Fruit fly (Drosophila melanogaster) whole organism, embryonic: Measurements from ENCODE around the gene CG15403.

Experiments
- Asciz ChIP-seq: fragments of 200-800 bp; sonication (Bioruptor generic); optimal IDR thresholded peaks from 2 replicates; lab custom pipeline; 2017; ENCODE audit warnings: missing biosample characterization, mild to moderate bottlenecking, missing genetic modification characterization, missing genetic modification reagents
- BtbVII ChIP-seq: fragments of 200-800 bp; sonication (Bioruptor generic); optimal IDR thresholded peaks from 3 replicates; lab custom pipeline; 2017; ENCODE audit warnings: missing biosample characterization, mild to moderate bottlenecking, missing genetic modification characterization
- CG10274 ChIP-seq: fragments of 200-800 bp; sonication (Bioruptor generic); optimal IDR thresholded peaks from 3 replicates; lab custom pipeline; 2017; ENCODE audit warnings: missing biosample characterization, mild to moderate bottlenecking, missing genetic modification characterization
- CG10462 ChIP-seq: fragments of 200-800 bp; sonication (Bioruptor generic); optimal IDR thresholded peaks from 2 replicates; lab custom pipeline; 2016; ENCODE audit warnings: missing biosample characterization, missing genetic modification characterization
- CG14441 ChIP-seq: fragments of 200-800 bp; sonication (Bioruptor generic); IDR thresholded peaks from 2 replicates; pipeline ENCODE4 v1.3.6; 2022; ENCODE audit warnings: missing biosample characterization, missing genetic modification characterization
- CG15269 ChIP-seq: fragments of 200-800 bp; sonication (Bioruptor generic); optimal IDR thresholded peaks from 2 replicates; lab custom pipeline; 2018; ENCODE audit warnings: missing biosample characterization, mild to moderate bottlenecking, missing genetic modification characterization, moderate library complexity
- CG16779 ChIP-seq: fragments of 200-800 bp; sonication (Bioruptor generic); IDR thresholded peaks from 2 replicates; pipeline ENCODE4 v1.3.6; 2022; ENCODE audit warnings: missing biosample characterization, missing genetic modification characterization
- CG16815 ChIP-seq: fragments of 200-800 bp; sonication (Bioruptor generic); optimal IDR thresholded peaks from 3 replicates; lab custom pipeline; 2017; ENCODE audit warnings: missing biosample characterization, mild to moderate bottlenecking, missing genetic modification characterization
- CG17361 ChIP-seq: fragments of 200-800 bp; sonication (Bioruptor generic); IDR thresholded peaks from 3 replicates; pipeline ENCODE4 v1.3.6; 2022; ENCODE audit warnings: missing biosample characterization, missing genetic modification characterization
- CG2712 ChIP-seq: fragments of 200-800 bp; optimal IDR thresholded peaks from 3 replicates; lab custom pipeline; 2019; ENCODE audit warnings: missing biosample characterization, mild to moderate bottlenecking, missing genetic modification characterization, moderate library complexity
- CG31388 ChIP-seq: fragments of 200-800 bp; sonication (Bioruptor generic); optimal IDR thresholded peaks from 2 replicates; lab custom pipeline; 2016; ENCODE audit warnings: missing biosample characterization, missing genetic modification characterization
- CG3281 ChIP-seq: fragments of 200-800 bp; sonication (Bioruptor generic); optimal IDR thresholded peaks from 3 replicates; lab custom pipeline; 2017; ENCODE audit warnings: missing biosample characterization, mild to moderate bottlenecking, missing genetic modification characterization
- CG4360 ChIP-seq: fragments of 200-800 bp; sonication (Bioruptor generic); IDR thresholded peaks from 2 replicates; pipeline ENCODE4 v1.3.6; 2022; ENCODE audit warnings: missing biosample characterization, missing genetic modification characterization
- CG4424 ChIP-seq: fragments of 200-800 bp; sonication (Bioruptor generic); optimal IDR thresholded peaks from 3 replicates; lab custom pipeline; 2016; ENCODE audit warnings: missing biosample characterization, missing genetic modification characterization
- CG8359 ChIP-seq: fragments of 200-800 bp; sonication (Bioruptor generic); optimal IDR thresholded peaks from 2 replicates; lab custom pipeline; 2017; ENCODE audit warnings: missing biosample characterization, mild to moderate bottlenecking, missing genetic modification characterization, borderline replicate concordance
- Dip3 ChIP-seq: fragments of 200-800 bp; sonication (Bioruptor generic); optimal IDR thresholded peaks from 3 replicates; lab custom pipeline; 2016; ENCODE audit warnings: missing biosample characterization, missing genetic modification characterization
- HmgZ ChIP-seq: fragments of 200-800 bp; sonication (Bioruptor generic); optimal IDR thresholded peaks from 2 replicates; lab custom pipeline; 2018; ENCODE audit warnings: missing biosample characterization, mild to moderate bottlenecking, missing genetic modification characterization
- Lim3 ChIP-seq: fragments of 200-800 bp; sonication (Bioruptor generic); IDR thresholded peaks from 2 replicates; pipeline ENCODE4 v1.3.6; 2022; ENCODE audit warnings: missing biosample characterization, missing genetic modification characterization
- Med ChIP-seq: fragments of 200-800 bp; sonication (Bioruptor generic); peaks from one replicate; lab custom pipeline; 2016; ENCODE audit warnings: missing biosample characterization, missing genetic modification characterization, mild to moderate bottlenecking, inconsistent platforms, moderate library complexity
- NfI ChIP-seq: fragments of 200-800 bp; sonication (Bioruptor generic); optimal IDR thresholded peaks from 3 replicates; lab custom pipeline; 2018; ENCODE audit warnings: missing biosample characterization, mild to moderate bottlenecking, missing genetic modification characterization, moderate library complexity
- Sin3A ChIP-seq: fragments of >200 bp; optimal IDR thresholded peaks from 2 replicates; lab custom pipeline; 2018
- Xbp1 ChIP-seq: fragments of 200-800 bp; sonication (Bioruptor generic); optimal IDR thresholded peaks from 3 replicates; lab custom pipeline; 2016; ENCODE audit warnings: missing biosample characterization, mild to moderate bottlenecking, missing genetic modification characterization
- Xrp1 ChIP-seq: fragments of 200-800 bp; sonication (Bioruptor generic); IDR thresholded peaks from 2 replicates; pipeline ENCODE4 v1.3.6; 2022; ENCODE audit warnings: missing biosample characterization, missing genetic modification characterization
- bcd ChIP-seq: fragments of 200-800 bp; sonication (Bioruptor generic); optimal IDR thresholded peaks from 2 replicates; lab custom pipeline; 2017; ENCODE audit warnings: missing biosample characterization, mild to moderate bottlenecking, missing genetic modification characterization
- bsh ChIP-seq, 2 experiments: fragments of 200-800 bp; sonication (Bioruptor generic); optimal IDR thresholded peaks; 2 replicates each; lab custom pipeline; 2017 to 2018; ENCODE audit warnings: mild to moderate bottlenecking in 2 of 2, missing biosample characterization in 2 of 2, missing genetic modification characterization in 2 of 2, moderate library complexity in 1 of 2
- cg ChIP-seq: fragments of 200-800 bp; sonication (Bioruptor generic); optimal IDR thresholded peaks from 3 replicates; lab custom pipeline; 2019; ENCODE audit warnings: missing biosample characterization, mild to moderate bottlenecking, missing genetic modification characterization, moderate library complexity
- corto ChIP-seq: fragments of 200-800 bp; sonication (Bioruptor generic); optimal IDR thresholded peaks from 2 replicates; lab custom pipeline; 2016; ENCODE audit warnings: missing biosample characterization, mild to moderate bottlenecking, missing genetic modification characterization, moderate library complexity
- crol ChIP-seq: fragments of 200-800 bp; sonication (Bioruptor generic); IDR thresholded peaks from 2 replicates; pipeline ENCODE4 v1.3.6; 2022; ENCODE audit warnings: missing biosample characterization, missing genetic modification characterization
- dmrt11E ChIP-seq: fragments of 200-800 bp; sonication (Bioruptor generic); optimal IDR thresholded peaks from 3 replicates; lab custom pipeline; 2018; ENCODE audit warnings: missing biosample characterization, mild to moderate bottlenecking, missing genetic modification characterization, moderate library complexity
- eve ChIP-seq, 2 experiments: fragments of >200 bp; optimal IDR thresholded peaks; 2 replicates each; lab custom pipeline; 2017; ENCODE audit warnings: missing biosample characterization in 2 of 2, missing genetic modification characterization in 2 of 2
- fd96Cb ChIP-seq: fragments of 200-800 bp; sonication (Bioruptor generic); optimal IDR thresholded peaks from 2 replicates; lab custom pipeline; 2018; ENCODE audit warnings: missing biosample characterization, mild to moderate bottlenecking, missing genetic modification characterization, moderate library complexity
- ftz-f1 ChIP-seq: fragments of 200-800 bp; sonication (Bioruptor generic); optimal IDR thresholded peaks from 2 replicates; lab custom pipeline; 2016; ENCODE audit warnings: missing biosample characterization, missing genetic modification characterization
- gcm ChIP-seq: fragments of 200-800 bp; sonication (Bioruptor generic); optimal IDR thresholded peaks from 2 replicates; lab custom pipeline; 2019; ENCODE audit warnings: missing biosample characterization, mild to moderate bottlenecking, missing genetic modification characterization, moderate library complexity
- gcm2 ChIP-seq: fragments of 200-800 bp; sonication (Bioruptor generic); optimal IDR thresholded peaks from 2 replicates; lab custom pipeline; 2016; ENCODE audit warnings: missing biosample characterization, missing genetic modification characterization
- gfzf ChIP-seq: fragments of 200-800 bp; sonication (Bioruptor generic); optimal IDR thresholded peaks from 2 replicates; lab custom pipeline; 2016; ENCODE audit warnings: missing biosample characterization, mild to moderate bottlenecking, missing genetic modification characterization, moderate library complexity
- gt ChIP-seq: fragments of 200-800 bp; sonication (Bioruptor generic); IDR thresholded peaks from 2 replicates; pipeline ENCODE4 v1.3.6; 2022; ENCODE audit warnings: missing biosample characterization, missing genetic modification characterization
- hkb ChIP-seq, 2 experiments: fragments of 200-800 bp in 1 of 2; fragments of >200 bp in 1 of 2; sonication (Bioruptor generic) in 1 of 2; IDR thresholded peaks in 1 of 2; optimal IDR thresholded peaks in 1 of 2; 2 replicates each; pipeline versions ENCODE4 v1.3.6 to Lab custom; 2017 to 2022; ENCODE audit warnings: missing biosample characterization in 1 of 2, missing genetic modification characterization in 1 of 2
- lab ChIP-seq: fragments of 200-800 bp; sonication (Bioruptor generic); optimal IDR thresholded peaks from 3 replicates; lab custom pipeline; 2017; ENCODE audit warnings: missing biosample characterization, missing genetic modification characterization, mild to moderate bottlenecking, moderate library complexity, missing genetic modification reagents
- nmo ChIP-seq: fragments of 200-800 bp; sonication (Bioruptor generic); optimal IDR thresholded peaks from 2 replicates; lab custom pipeline; 2018; ENCODE audit warnings: missing biosample characterization, mild to moderate bottlenecking, missing genetic modification characterization, moderate library complexity
- pan ChIP-seq, 4 experiments: fragments of >200 bp in 3 of 4; fragments of 200-800 bp in 1 of 4; sonication (Bioruptor generic) in 1 of 4; optimal IDR thresholded peaks in 3 of 4; IDR thresholded peaks in 1 of 4; 2 replicates each; pipeline versions ENCODE4 v1.3.6 to Lab custom; 2017 to 2022; ENCODE audit warnings: missing biosample characterization in 2 of 4, missing genetic modification characterization in 2 of 4, mixed read lengths in 1 of 4
- pho ChIP-seq: fragments of 200-800 bp; sonication (Bioruptor generic); optimal IDR thresholded peaks from 2 replicates; lab custom pipeline; 2016; ENCODE audit warnings: missing biosample characterization, missing genetic modification characterization
- pum ChIP-seq: fragments of 200-800 bp; sonication (Bioruptor generic); optimal IDR thresholded peaks from 2 replicates; lab custom pipeline; 2016; ENCODE audit warnings: missing biosample characterization, missing genetic modification characterization
- unpg ChIP-seq: fragments of 200-800 bp; sonication (Bioruptor generic); optimal IDR thresholded peaks from 3 replicates; lab custom pipeline; 2018; ENCODE audit warnings: missing biosample characterization, mild to moderate bottlenecking, missing genetic modification characterization, moderate library complexity
- vfl ChIP-seq: fragments of 200-800 bp; sonication (Bioruptor generic); optimal IDR thresholded peaks from 2 replicates; lab custom pipeline; 2016; ENCODE audit warnings: missing biosample characterization, missing genetic modification characterization
- vvl ChIP-seq: fragments of 200-800 bp; sonication (Bioruptor generic); IDR thresholded peaks from 2 replicates; pipeline ENCODE4 v1.3.6; 2022; ENCODE audit warnings: missing biosample characterization, missing genetic modification characterization
- zf30C ChIP-seq: fragments of 200-800 bp; sonication (Bioruptor generic); optimal IDR thresholded peaks from 3 replicates; lab custom pipeline; 2018; ENCODE audit warnings: missing biosample characterization, mild to moderate bottlenecking, missing genetic modification characterization
- zfh1 ChIP-seq: fragments of 200-800 bp; sonication (Bioruptor generic); IDR thresholded peaks from 3 replicates; pipeline ENCODE4 v1.3.6; 2022; ENCODE audit warnings: missing biosample characterization, missing genetic modification characterization

The CG15403 gene

DNA sequence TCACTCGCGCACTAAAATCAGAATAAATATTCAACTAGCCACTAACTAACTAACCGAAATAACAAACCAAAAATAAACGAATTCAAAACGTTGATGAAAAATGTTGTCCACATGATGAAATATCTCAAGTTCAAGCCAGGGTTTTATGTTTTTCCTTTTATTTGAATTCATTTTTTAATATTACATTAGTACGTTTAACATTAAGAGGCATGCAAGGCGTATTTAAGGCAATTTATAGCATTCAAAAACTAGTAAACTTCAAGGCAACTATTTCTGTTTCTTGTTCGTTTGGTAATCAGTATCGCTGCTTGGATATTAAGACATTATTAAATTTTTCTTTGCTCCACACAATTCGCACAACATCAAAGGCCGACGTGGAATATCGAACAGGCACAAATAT is 17.5 kb downstream of the CG15403 start:
- TF ChIP-seq gfzf (GFP tag; lab: Kevin White, UChicago) = no peak
- peak in 1 of 2 experiments; percentile 82 for TF ChIP-seq eve (GFP tag; optimal IDR thresholded peaks at IDR 0.05; lab: Kevin White, UChicago)
- no peak for TF ChIP-seq corto (GFP tag; lab: Kevin White, UChicago)
- no peak for TF ChIP-seq unpg (GFP tag; lab: Kevin White, UChicago)
- 0 out of 2 replicates have a peak, but pooled peaks have one; percentile 1 for TF ChIP-seq vvl (GFP tag; lab: Robert Waterston, UW)
- no peak for TF ChIP-seq gcm (GFP tag; lab: Kevin White, UChicago)
- no peak for TF ChIP-seq cg
- no peak for TF ChIP-seq nmo

DNA sequence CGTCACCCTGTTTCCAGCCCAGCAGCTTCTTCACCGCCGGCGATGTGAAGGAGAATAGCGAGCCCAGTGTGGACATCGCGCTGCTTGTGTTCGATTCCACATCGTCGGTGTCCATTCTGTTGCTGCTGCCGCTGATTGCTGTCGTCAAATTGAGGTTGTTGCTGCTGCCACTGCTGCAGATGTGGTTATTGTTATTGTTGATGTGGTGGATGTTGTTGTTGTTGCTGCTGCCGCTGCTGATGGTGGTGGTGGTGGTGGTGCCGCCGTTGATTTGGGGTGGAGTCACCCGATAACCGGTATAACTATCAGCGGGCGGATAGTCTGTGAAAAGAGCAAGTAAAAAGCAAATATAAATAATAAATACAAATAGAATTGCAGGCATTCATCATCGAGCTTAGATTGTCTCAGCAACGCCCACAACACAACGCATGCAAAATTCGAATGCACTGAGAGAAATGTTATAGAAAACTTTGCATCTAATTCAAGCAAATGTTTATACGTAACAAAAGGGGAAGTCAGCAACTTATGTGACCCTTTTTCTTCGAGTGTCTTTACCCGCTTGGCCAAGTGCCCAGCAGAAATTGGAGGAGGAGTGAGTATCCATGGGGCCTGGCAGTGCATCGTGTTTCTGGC is 20.6 kb downstream of the CG15403 start:
- TF ChIP-seq bcd (GFP tag; lab: Kevin White, UChicago) = no peak
- no peak for TF ChIP-seq Lim3
- TF ChIP-seq Sin3A = no peak
- TF ChIP-seq pho = no peak
- TF ChIP-seq pum (GFP tag; lab: Kevin White, UChicago) = no peak
- TF ChIP-seq CG15269 (tag; lab: Kevin White, UChicago) = no peak
- no peak for TF ChIP-seq CG14441 (GFP tag; lab: Robert Waterston, UW)
- TF ChIP-seq CG3281 (GFP tag; lab: Kevin White, UChicago) = no peak
- peak; percentile 40; the same call in 1 of the 3 replicates for TF ChIP-seq zfh1 (GFP tag; lab: Robert Waterston, UW)
- TF ChIP-seq pan (optimal IDR thresholded peaks at IDR 0.05; lab: Kevin White, UChicago) = no peak
- TF ChIP-seq pan (GFP tag; optimal IDR thresholded peaks at IDR 0.05 in 1 of 2, IDR thresholded peaks at IDR 0.05 in 1 of 2) = no peak
- TF ChIP-seq fd96Cb (tag; lab: Kevin White, UChicago) = peak; percentile 18
- peak; percentile 7 for TF ChIP-seq Asciz (GFP tag; lab: Kevin White, UChicago)
- no peak for TF ChIP-seq HmgZ (tag; lab: Kevin White, UChicago)
- TF ChIP-seq CG10274 = no peak
- TF ChIP-seq NfI (GFP tag; lab: Kevin White, UChicago) = no peak
- no peak for TF ChIP-seq CG10462
- peak in 1 of 2 experiments; percentile 0 for TF ChIP-seq bsh (GFP tag; optimal IDR thresholded peaks at IDR 0.05; lab: Kevin White, UChicago)
- TF ChIP-seq CG2712 (tag; lab: Kevin White, UChicago) = peak; percentile 16
- TF ChIP-seq Dip3 (GFP tag; lab: Kevin White, UChicago) = no peak
- no peak for TF ChIP-seq CG17361 (GFP tag; lab: Robert Waterston, UW)
- peak; percentile 42; the same call in 1 of the 2 replicates for TF ChIP-seq Xrp1
- TF ChIP-seq Xbp1 (GFP tag; lab: Kevin White, UChicago) = peak; percentile 6
- peak; percentile 69 for TF ChIP-seq Med
- TF ChIP-seq gcm2 (GFP tag; lab: Kevin White, UChicago) = no peak
- TF ChIP-seq CG16815 (GFP tag; lab: Kevin White, UChicago) = no peak
- TF ChIP-seq BtbVII (GFP tag; lab: Kevin White, UChicago) = no peak
- TF ChIP-seq lab (GFP tag; lab: Kevin White, UChicago) = no peak
- TF ChIP-seq gcm (GFP tag; lab: Kevin White, UChicago) = peak; percentile 42
- no peak for TF ChIP-seq crol
- TF ChIP-seq zf30C (GFP tag; lab: Kevin White, UChicago) = peak; percentile 33
- no peak for TF ChIP-seq gt (GFP tag; lab: Robert Waterston, UW)
- TF ChIP-seq CG4424 (GFP tag; lab: Kevin White, UChicago) = peak; percentile 1
- TF ChIP-seq CG4360 = peak; percentile 84
- TF ChIP-seq hkb (optimal IDR thresholded peaks at IDR 0.05; lab: Kevin White, UChicago) = no peak
- TF ChIP-seq hkb (GFP tag; IDR thresholded peaks at IDR 0.05; lab: Robert Waterston, UW) = 0 out of 2 replicates have a peak, but pooled peaks have one; percentile 30
- no peak for TF ChIP-seq vfl (GFP tag; lab: Kevin White, UChicago)
- TF ChIP-seq dmrt11E = peak; percentile 19
- no peak for TF ChIP-seq CG31388 (GFP tag; lab: Kevin White, UChicago)
- peak; percentile 27 for TF ChIP-seq CG8359
- TF ChIP-seq CG16779 = no peak
- TF ChIP-seq ftz-f1 (GFP tag; lab: Kevin White, UChicago) = no peak
